4 fruit fly cellular contexts compared by ENCODE assay signal in the genomic region with DNA sequence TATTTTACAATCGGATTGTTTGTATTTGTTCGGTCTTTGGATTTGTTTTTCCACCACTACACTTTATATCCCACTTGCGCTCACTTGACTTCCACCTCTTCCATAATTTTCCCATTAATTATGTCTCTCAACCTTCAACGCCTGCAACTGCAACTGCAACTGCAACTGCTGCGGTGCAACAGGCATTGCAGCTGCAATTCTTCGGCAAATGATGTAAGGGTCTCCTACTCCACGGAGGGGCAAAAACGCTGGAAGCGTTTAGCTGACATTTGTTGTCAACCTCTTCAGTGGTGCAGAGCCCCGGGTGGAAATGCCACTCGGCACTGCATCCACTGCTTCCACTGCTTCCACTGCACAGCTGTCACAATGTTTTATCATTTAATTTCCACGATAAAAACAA.
TF ChIP-seq lines count a peak whose summit lies in the region.

No protein-coding gene starts in this region.

- TF ChIP-seq CTCF in whole organism, embryonic (GFP tag; optimal IDR thresholded peaks at IDR 0.05; lab: Kevin White, UChicago) = no peak

TF ChIP-seq in whole organism, adult, 20 proteins besides CTCF, POLR2A, EP300 and RAD21:
- TF ChIP-seq kay (GFP tag; lab: Kevin White, UChicago; ENCODE audit: borderline replicate concordance) (peak; percentile 90), cic (GFP tag; optimal IDR thresholded peaks at IDR 0.05; lab: Kevin White, UChicago) (no peak)

TF ChIP-seq in whole organism, embryonic, 481 proteins besides CTCF, POLR2A, EP300 and RAD21:
- TF ChIP-seq amos (GFP tag; IDR thresholded peaks at IDR 0.05; lab: Robert Waterston, UW; ENCODE audit: partially characterized antibody) (0 out of 2 replicates have a peak, but pooled peaks have one; percentile 19), vvl (GFP tag; IDR thresholded peaks at IDR 0.05; lab: Robert Waterston, UW) (peak; percentile 41; the same call in 1 of the 2 replicates), CG1832 (GFP tag; optimal IDR thresholded peaks at IDR 0.05; lab: Kevin White, UChicago) (peak; percentile 39), inv (GFP tag; IDR thresholded peaks at IDR 0.05; lab: Robert Waterston, UW; ENCODE audit: partially characterized antibody) (0 out of 2 replicates have a peak, but pooled peaks have one; percentile 10), CG11247 (GFP tag; IDR thresholded peaks at IDR 0.05; lab: Robert Waterston, UW) (0 out of 2 replicates have a peak, but pooled peaks have one; percentile 33), CG18476 (GFP tag; optimal IDR thresholded peaks at IDR 0.05; lab: Kevin White, UChicago) (peak; percentile 9), chm (GFP tag; IDR thresholded peaks at IDR 0.05; lab: Robert Waterston, UW) (peak; percentile 40; the same call in 1 of the 2 replicates), dysf (GFP tag; IDR thresholded peaks at IDR 0.05; lab: Robert Waterston, UW) (peak; percentile 39; the same call in 1 of the 3 replicates), D (optimal IDR thresholded peaks at IDR 0.05; lab: Kevin White, UChicago) (no peak), D (GFP tag; optimal IDR thresholded peaks at IDR 0.05; lab: Kevin White, UChicago) (no peak), CG12219 (GFP tag; optimal IDR thresholded peaks at IDR 0.05; lab: Kevin White, UChicago) (no peak), HLH3B (GFP tag; IDR thresholded peaks at IDR 0.05; lab: Robert Waterston, UW) (peak; percentile 36; the same call in 1 of the 2 replicates), nerfin-2 (GFP tag; IDR thresholded peaks at IDR 0.05; lab: Robert Waterston, UW; ENCODE audit: partially characterized antibody) (peak; percentile 15; the same call in 1 of the 2 replicates), pita (GFP tag; optimal IDR thresholded peaks at IDR 0.05; lab: Kevin White, UChicago) (no peak), D19B (GFP tag; optimal IDR thresholded peaks at IDR 0.05; lab: Kevin White, UChicago) (no peak), ken (GFP tag; IDR thresholded peaks at IDR 0.05; lab: Robert Waterston, UW) (0 out of 3 replicates have a peak, but pooled peaks have one; percentile 23), CG14014 (GFP tag; IDR thresholded peaks at IDR 0.05; lab: Robert Waterston, UW) (0 out of 2 replicates have a peak, but pooled peaks have one; percentile 8), CG9932 (GFP tag; IDR thresholded peaks at IDR 0.05; lab: Robert Waterston, UW) (peak; percentile 25), Ets65A (GFP tag; lab: Kevin White, UChicago) (peak; percentile 88), CG10959 (GFP tag; IDR thresholded peaks at IDR 0.05; lab: Robert Waterston, UW) (0 out of 2 replicates have a peak, but pooled peaks have one; percentile 43), CG5953 (GFP tag; IDR thresholded peaks at IDR 0.05; lab: Robert Waterston, UW) (0 out of 2 replicates have a peak, but pooled peaks have one; percentile 35), gsb-n (tag; optimal IDR thresholded peaks at IDR 0.05; lab: Kevin White, UChicago) (no peak)

TF ChIP-seq in whole organism, prepupa, 60 proteins besides CTCF, POLR2A, EP300 and RAD21:
- TF ChIP-seq Eip78C (GFP tag; lab: Kevin White, UChicago) = peak; percentile 21
- no peak for TF ChIP-seq cyc (GFP tag; optimal IDR thresholded peaks at IDR 0.05; lab: Kevin White, UChicago)
- TF ChIP-seq net (GFP tag; optimal IDR thresholded peaks at IDR 0.05; lab: Kevin White, UChicago) = no peak
- TF ChIP-seq Sox15 (GFP tag; optimal IDR thresholded peaks at IDR 0.05; lab: Kevin White, UChicago) = no peak
- no peak for TF ChIP-seq Met (GFP tag; optimal IDR thresholded peaks at IDR 0.05; lab: Kevin White, UChicago)

TF ChIP-seq in whole organism, pupa, 21 proteins besides CTCF, POLR2A, EP300 and RAD21:
- no peak for TF ChIP-seq CG34367 (tag; optimal IDR thresholded peaks at IDR 0.05; lab: Kevin White, UChicago)
- no peak for TF ChIP-seq Ets98B (GFP tag; IDR thresholded peaks at IDR 0.05; lab: Robert Waterston, UW)
- TF ChIP-seq CG32121 (GFP tag; IDR thresholded peaks at IDR 0.05; lab: Robert Waterston, UW) = no peak; the same call in 1 of the 2 replicates
- no peak for TF ChIP-seq Snoo (tag; optimal IDR thresholded peaks at IDR 0.05; lab: Kevin White, UChicago)
- TF ChIP-seq rn (GFP tag; IDR thresholded peaks at IDR 0.05; lab: Robert Waterston, UW) = no peak
- TF ChIP-seq EcR (GFP tag; optimal IDR thresholded peaks at IDR 0.05; lab: Kevin White, UChicago) = no peak
- peak; percentile 12; the same call in 1 of the 3 replicates for TF ChIP-seq CG4496 (GFP tag; IDR thresholded peaks at IDR 0.05; lab: Robert Waterston, UW)
- TF ChIP-seq CG9948 (tag; optimal IDR thresholded peaks at IDR 0.05; lab: Kevin White, UChicago) = no peak
- TF ChIP-seq CG12605 (GFP tag; IDR thresholded peaks at IDR 0.05; lab: Robert Waterston, UW) = no peak
- TF ChIP-seq fd96Ca (GFP tag; IDR thresholded peaks at IDR 0.05; lab: Robert Waterston, UW) = 0 out of 3 replicates have a peak, but pooled peaks have one; percentile 12
- no peak for TF ChIP-seq CG13204 (GFP tag; optimal IDR thresholded peaks at IDR 0.05; lab: Kevin White, UChicago)
